Fruit fly (Drosophila melanogaster): ENCODE data around the gene CG1233.

DNA sequence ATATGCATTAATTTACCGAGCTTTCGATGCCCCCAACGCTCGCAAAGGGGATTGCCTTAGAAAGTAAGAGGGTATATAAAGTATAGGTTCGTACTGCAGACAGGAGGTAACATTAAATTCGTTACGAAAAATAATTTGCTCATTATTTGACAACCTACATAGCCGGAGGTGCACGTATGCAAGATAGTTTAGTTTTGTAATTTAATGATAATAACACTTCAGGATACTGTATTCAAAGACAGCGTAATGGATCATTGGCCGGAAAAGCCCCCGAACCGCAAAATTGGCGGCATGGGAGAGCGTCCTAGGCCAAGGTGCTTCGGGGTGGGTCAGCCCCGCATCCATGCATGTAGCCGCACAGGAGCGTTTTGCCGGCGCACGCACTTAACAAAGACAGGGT, 48.9 kb upstream of the CG1233 start:
- TF ChIP-seq psq (optimal IDR thresholded peaks at IDR 0.05) (no peak), Sin3A (optimal IDR thresholded peaks at IDR 0.05) (no peak), ttk (optimal IDR thresholded peaks at IDR 0.05) (no peak)

All from Kc167 (cell line).